Fruit fly (Drosophila melanogaster) whole organism: ENCODE results near the gene dpr20.

Experiments used
- CG8478 ChIP-seq: fragments of >200 bp; optimal IDR thresholded peaks from 2 replicates; lab custom pipeline; 2018; ENCODE audit warnings: inconsistent platforms
- psq ChIP-seq: fragments of >200 bp; optimal IDR thresholded peaks from 2 replicates; lab custom pipeline; 2017
- usp ChIP-seq: fragments of >200 bp; optimal IDR thresholded peaks from 2 replicates; lab custom pipeline; 2017; ENCODE audit warnings: missing biosample characterization, missing genetic modification characterization, mixed read lengths

DNA sequence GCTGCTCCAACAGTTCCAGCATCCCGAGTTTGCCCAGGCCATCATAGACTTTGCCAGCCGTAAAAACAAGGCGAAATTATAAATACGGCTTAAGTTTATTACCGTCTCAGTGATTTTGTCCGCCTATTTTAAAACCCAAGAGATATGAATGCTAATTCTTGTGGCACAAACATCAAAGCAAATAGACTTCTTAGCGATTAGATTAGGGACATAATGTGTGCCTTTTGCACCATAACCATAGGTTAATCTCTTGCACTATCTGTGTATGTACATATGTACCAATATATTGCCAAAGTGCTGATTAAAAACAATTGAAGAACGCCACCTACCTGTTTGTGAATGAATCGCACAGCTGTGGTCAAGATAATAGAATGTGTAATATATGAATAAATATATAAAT, 4.8 kb downstream of the dpr20 start:
- TF ChIP-seq CG8478 (lab: Kevin White, UChicago) (no peak), psq (no peak), usp (no peak)
